Worm (Caenorhabditis elegans) whole organism, mixed stage, embryonic: ENCODE results near the gene F54F2.14.

Source experiments
- M03D4.4 ChIP-seq: sonication (generic microtip); optimal IDR thresholded peaks from 2 replicates; lab custom pipeline; 2017; ENCODE audit warnings: mild to moderate bottlenecking, missing genetic modification characterization, missing compliant biosample characterization
- bed-3 ChIP-seq: fragments of 200-800 bp; sonication (Bioruptor generic); optimal IDR thresholded peaks from 3 replicates; lab custom pipeline; 2018; ENCODE audit warnings: mild to moderate bottlenecking, missing genetic modification characterization, moderate library complexity, missing compliant biosample characterization
- blmp-1 ChIP-seq: fragments of 150-350 bp; optimal IDR thresholded peaks from 2 replicates; lab custom pipeline; 2014; ENCODE audit warnings: missing biosample characterization, missing genetic modification characterization
- ceh-39 ChIP-seq: fragments of 150-350 bp; optimal IDR thresholded peaks from 2 replicates; lab custom pipeline; 2014; ENCODE audit warnings: missing biosample characterization, missing genetic modification characterization
- ceh-43 ChIP-seq: fragments of 200-800 bp; sonication (Bioruptor generic); optimal IDR thresholded peaks from 2 replicates; lab custom pipeline; 2018; ENCODE audit warnings: mild to moderate bottlenecking, missing genetic modification characterization, moderate library complexity, missing compliant biosample characterization
- ceh-83 ChIP-seq: fragments of 200-800 bp; sonication (Bioruptor generic); optimal IDR thresholded peaks from 2 replicates; lab custom pipeline; 2018; ENCODE audit warnings: mild to moderate bottlenecking, missing genetic modification characterization, missing compliant biosample characterization
- ces-1 ChIP-seq: fragments of 150-350 bp; optimal IDR thresholded peaks from 2 replicates; lab custom pipeline; 2014; ENCODE audit warnings: missing biosample characterization, missing genetic modification reagents, missing genetic modification characterization
- cnd-1 ChIP-seq: fragments of 200-800 bp; sonication (Bioruptor generic); optimal IDR thresholded peaks from 2 replicates; lab custom pipeline; 2018; ENCODE audit warnings: mild to moderate bottlenecking, missing genetic modification characterization, missing compliant biosample characterization
- drap-1 ChIP-seq: fragments of 200-800 bp; sonication (Bioruptor generic); optimal IDR thresholded peaks from 3 replicates; lab custom pipeline; 2018; ENCODE audit warnings: mild to moderate bottlenecking, missing genetic modification characterization, missing compliant biosample characterization
- elt-1 ChIP-seq: sonication (generic microtip); optimal IDR thresholded peaks from 2 replicates; lab custom pipeline; 2017; ENCODE audit warnings: missing genetic modification characterization, mild to moderate bottlenecking, missing compliant biosample characterization, antibody characterized with exemption, moderate library complexity, borderline replicate concordance; ENCODE audit not compliant: insufficient read depth
- elt-3 ChIP-seq: fragments of 150-350 bp; optimal IDR thresholded peaks from 2 replicates; lab custom pipeline; 2014; ENCODE audit warnings: missing biosample characterization, missing genetic modification characterization
- flh-1 ChIP-seq: fragments of 200-800 bp; sonication (Bioruptor generic); optimal IDR thresholded peaks from 2 replicates; lab custom pipeline; 2018; ENCODE audit warnings: mild to moderate bottlenecking, missing genetic modification characterization, moderate library complexity, missing compliant biosample characterization
- ham-2 ChIP-seq: fragments of 200-800 bp; sonication (Bioruptor generic); optimal IDR thresholded peaks from 2 replicates; lab custom pipeline; 2018; ENCODE audit warnings: mild to moderate bottlenecking, missing genetic modification characterization, missing compliant biosample characterization
- hlh-1 ChIP-seq: fragments of 150-350 bp; optimal IDR thresholded peaks from 2 replicates; lab custom pipeline; 2014; ENCODE audit warnings: missing biosample characterization, missing genetic modification reagents, missing genetic modification characterization
- lin-13 ChIP-seq: fragments of 150-350 bp; optimal IDR thresholded peaks from 2 replicates; lab custom pipeline; 2014; ENCODE audit warnings: missing biosample characterization, missing genetic modification characterization
- lin-32 ChIP-seq: fragments of 200-800 bp; sonication (Bioruptor generic); optimal IDR thresholded peaks from 2 replicates; lab custom pipeline; 2018; ENCODE audit warnings: mild to moderate bottlenecking, missing genetic modification characterization, missing compliant biosample characterization
- lsy-2 ChIP-seq: fragments of 150-350 bp; optimal IDR thresholded peaks from 2 replicates; lab custom pipeline; 2014; ENCODE audit warnings: missing biosample characterization, missing genetic modification characterization
- mab-5 ChIP-seq: fragments of 150-350 bp; optimal IDR thresholded peaks from 2 replicates; lab custom pipeline; 2014; ENCODE audit warnings: missing biosample characterization, missing genetic modification characterization
- mep-1 ChIP-seq: fragments of 150-350 bp; optimal IDR thresholded peaks from 2 replicates; lab custom pipeline; 2017; ENCODE audit warnings: missing biosample characterization, missing genetic modification reagents, missing genetic modification characterization, inconsistent platforms
- mls-2 ChIP-seq: sonication (generic microtip); optimal IDR thresholded peaks from 2 replicates; lab custom pipeline; 2016; ENCODE audit warnings: mild to moderate bottlenecking, missing genetic modification characterization, moderate library complexity, missing compliant biosample characterization
- nhr-12 ChIP-seq: fragments of 150-350 bp; optimal IDR thresholded peaks from 2 replicates; lab custom pipeline; 2014; ENCODE audit warnings: missing biosample characterization, missing genetic modification characterization
- nhr-2 ChIP-seq: fragments of 150-350 bp; optimal IDR thresholded peaks from 2 replicates; lab custom pipeline; 2014; ENCODE audit warnings: missing biosample characterization, missing genetic modification characterization
- nhr-237 ChIP-seq: fragments of 150-350 bp; optimal IDR thresholded peaks from 2 replicates; lab custom pipeline; 2014; ENCODE audit warnings: missing biosample characterization, missing genetic modification characterization
- nhr-28 ChIP-seq: fragments of 150-350 bp; optimal IDR thresholded peaks from 2 replicates; lab custom pipeline; 2014; ENCODE audit warnings: missing biosample characterization, missing genetic modification characterization
- nhr-76 ChIP-seq: sonication (generic microtip); optimal IDR thresholded peaks from 2 replicates; lab custom pipeline; 2017; ENCODE audit warnings: missing biosample characterization, missing genetic modification characterization
- pha-4 ChIP-seq: fragments of 150-350 bp; optimal IDR thresholded peaks from 2 replicates; lab custom pipeline; 2018; ENCODE audit warnings: missing biosample characterization, missing genetic modification reagents, missing genetic modification characterization
- sem-2 ChIP-seq: fragments of 200-800 bp; sonication (Bioruptor generic); optimal IDR thresholded peaks from 2 replicates; lab custom pipeline; 2018; ENCODE audit warnings: mild to moderate bottlenecking, missing genetic modification characterization, missing compliant biosample characterization
- snpc-4 ChIP-seq: fragments of 150-350 bp; optimal IDR thresholded peaks from 2 replicates; lab custom pipeline; 2014; ENCODE audit warnings: missing biosample characterization, missing genetic modification characterization
- sptf-1 ChIP-seq: sonication (generic microtip); optimal IDR thresholded peaks from 2 replicates; lab custom pipeline; 2017; ENCODE audit warnings: mild to moderate bottlenecking, missing genetic modification characterization, moderate library complexity, missing compliant biosample characterization
- tbx-8 ChIP-seq: fragments of 200-800 bp; sonication (Bioruptor generic); optimal IDR thresholded peaks from 2 replicates; lab custom pipeline; 2018; ENCODE audit warnings: mild to moderate bottlenecking, missing genetic modification characterization, moderate library complexity, missing compliant biosample characterization
- unc-120 ChIP-seq: sonication (generic microtip); optimal IDR thresholded peaks from 2 replicates; lab custom pipeline; 2017; ENCODE audit warnings: missing genetic modification characterization, missing compliant biosample characterization; ENCODE audit not compliant: poor library complexity, severe bottlenecking
- unc-39 ChIP-seq: fragments of 150-350 bp; optimal IDR thresholded peaks from 2 replicates; lab custom pipeline; 2014; ENCODE audit warnings: missing biosample characterization, missing genetic modification characterization
- unc-62 ChIP-seq: fragments of 150-350 bp; optimal IDR thresholded peaks from 2 replicates; lab custom pipeline; 2014; ENCODE audit warnings: missing biosample characterization, missing genetic modification reagents, missing genetic modification characterization
- zip-8 ChIP-seq: fragments of 150-350 bp; optimal IDR thresholded peaks from 2 replicates; lab custom pipeline; 2014; ENCODE audit warnings: missing biosample characterization, missing genetic modification characterization
- ztf-11 ChIP-seq: fragments of 150-350 bp; optimal IDR thresholded peaks from 2 replicates; lab custom pipeline; 2014; ENCODE audit warnings: missing biosample characterization, missing genetic modification characterization

The F54F2.14 gene

ce11 chrIII:8801352-8801863 is 10.1 kb downstream of the F54F2.14 start:
- TF ChIP-seq elt-1 (tag; lab: Kevin White, UChicago) (no peak), blmp-1 (peak; percentile 31)

ce11 chrIII:8801864-8802818 is 10.8 kb downstream of the F54F2.14 start:
- TF ChIP-seq unc-62 (GFP tag; lab: Kevin White, UChicago) (peak; percentile 99), sptf-1 (tag; lab: Kevin White, UChicago) (peak; percentile 63), sem-2 (GFP tag; lab: Kevin White, UChicago) (no peak), elt-1 (tag; lab: Kevin White, UChicago) (peak; percentile 25), unc-39 (tag; lab: Kevin White, UChicago) (peak; percentile 57), unc-120 (peak; percentile 97), pha-4 (tag; lab: Kevin White, UChicago) (peak; percentile 89), ztf-11 (tag; lab: Kevin White, UChicago) (peak; percentile 89), lin-13 (no peak), hlh-1 (tag; lab: Kevin White, UChicago) (peak; percentile 97), nhr-76 (tag; lab: Kevin White, UChicago) (no peak), M03D4.4 (tag; lab: Kevin White, UChicago) (peak; percentile 55), ceh-39 (tag; lab: Kevin White, UChicago) (peak; percentile 93), mls-2 (peak; percentile 86), zip-8 (tag; lab: Kevin White, UChicago) (peak; percentile 39), flh-1 (GFP tag; lab: Kevin White, UChicago) (no peak), elt-3 (tag; lab: Kevin White, UChicago) (peak; percentile 93), ham-2 (GFP tag; lab: Kevin White, UChicago) (peak; percentile 99), ceh-83 (GFP tag; lab: Kevin White, UChicago) (no peak), tbx-8 (GFP tag; lab: Kevin White, UChicago) (peak; percentile 65), mab-5 (tag; lab: Kevin White, UChicago) (peak; percentile 74), bed-3 (peak; percentile 48), blmp-1 (no peak), ceh-43 (GFP tag; lab: Kevin White, UChicago) (peak; percentile 47), ces-1 (GFP tag; lab: Kevin White, UChicago) (peak; percentile 96), lin-32 (GFP tag; lab: Kevin White, UChicago) (peak; percentile 31), nhr-2 (tag; lab: Kevin White, UChicago) (peak; percentile 97), snpc-4 (no peak), nhr-12 (tag; lab: Kevin White, UChicago) (no peak), lsy-2 (peak; percentile 85), cnd-1 (tag; lab: Kevin White, UChicago) (peak; percentile 69), nhr-237 (tag; lab: Kevin White, UChicago) (peak; percentile 97), mep-1 (tag; lab: Kevin White, UChicago) (peak; percentile 98), drap-1 (GFP tag; lab: Kevin White, UChicago) (peak; percentile 86), nhr-28 (tag; lab: Kevin White, UChicago) (peak; percentile 11)

- peak; percentile 43 for TF ChIP-seq ceh-83 (GFP tag; lab: Kevin White, UChicago)
- TF ChIP-seq zip-8 (tag; lab: Kevin White, UChicago) = no peak
Observed at ce11 chrIII:8805815-8806214, 14.5 kb downstream of the F54F2.14 start.
